Fruit fly (Drosophila melanogaster) whole organism, pupa: Measurements from ENCODE around the gene CG1943.

Experiments used
- CG17806 ChIP-seq: fragments of 200-800 bp; sonication (Bioruptor generic); optimal IDR thresholded peaks from 2 replicates; lab custom pipeline; 2018; ENCODE audit warnings: missing biosample characterization, mild to moderate bottlenecking, missing genetic modification characterization, moderate library complexity
- D1 ChIP-seq: fragments of 200-800 bp; sonication (Bioruptor generic); optimal IDR thresholded peaks from 2 replicates; lab custom pipeline; 2018; ENCODE audit warnings: missing biosample characterization, mild to moderate bottlenecking, missing genetic modification characterization, moderate library complexity
- EcR ChIP-seq: fragments of 200-800 bp; sonication (Bioruptor generic); optimal IDR thresholded peaks from 3 replicates; lab custom pipeline; 2019; ENCODE audit warnings: missing biosample characterization, missing genetic modification characterization, mild to moderate bottlenecking, moderate library complexity, missing genetic modification reagents
- Ets98B ChIP-seq: fragments of 200-800 bp; sonication (Bioruptor generic); IDR thresholded peaks from 2 replicates; pipeline ENCODE4 v1.3.6; 2022; ENCODE audit warnings: missing biosample characterization, missing genetic modification characterization
- rn ChIP-seq: fragments of 200-800 bp; sonication (Bioruptor generic); IDR thresholded peaks from 2 replicates; pipeline ENCODE4 v1.3.6; 2022; ENCODE audit warnings: missing biosample characterization, missing genetic modification characterization

dm6 chr3R:7040894-7041293, 33.8 kb upstream of the CG1943 start:
- TF ChIP-seq rn (GFP tag; lab: Robert Waterston, UW) (no peak), CG17806 (tag; lab: Kevin White, UChicago) (no peak), Ets98B (GFP tag; lab: Robert Waterston, UW) (no peak), D1 (tag; lab: Kevin White, UChicago) (no peak), EcR (GFP tag; lab: Kevin White, UChicago) (no peak)
